Fruit fly (Drosophila melanogaster): ENCODE measurements around the gene Culd.

Culd gene

DNA sequence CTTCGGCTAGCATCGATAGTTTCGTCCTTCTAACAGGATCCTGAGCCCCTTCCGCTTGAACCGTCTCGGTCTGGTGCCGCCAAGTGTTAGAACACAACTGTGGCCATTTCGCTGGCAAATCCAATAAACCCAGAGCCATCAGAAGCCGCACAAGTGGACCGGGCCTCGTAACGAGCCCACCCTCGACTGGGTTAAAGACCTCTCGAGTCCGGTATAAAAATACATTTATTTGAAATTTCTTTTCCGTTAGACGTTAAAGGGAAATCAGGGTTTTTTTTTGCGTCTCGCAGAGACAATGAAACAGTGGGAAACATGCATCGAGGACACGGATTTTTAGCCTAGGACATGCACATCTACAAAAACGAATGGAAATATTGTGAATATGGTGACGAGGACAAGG, at the start of gene Culd:
Gene Culd, minus strand, starts transcription at position 101 of the 400 bp plus-strand sequence.
- TF ChIP-seq CTCF (optimal IDR thresholded peaks at IDR 0.05): no peak
- no peak for TF ChIP-seq CG8478 (optimal IDR thresholded peaks at IDR 0.05)

DNA sequence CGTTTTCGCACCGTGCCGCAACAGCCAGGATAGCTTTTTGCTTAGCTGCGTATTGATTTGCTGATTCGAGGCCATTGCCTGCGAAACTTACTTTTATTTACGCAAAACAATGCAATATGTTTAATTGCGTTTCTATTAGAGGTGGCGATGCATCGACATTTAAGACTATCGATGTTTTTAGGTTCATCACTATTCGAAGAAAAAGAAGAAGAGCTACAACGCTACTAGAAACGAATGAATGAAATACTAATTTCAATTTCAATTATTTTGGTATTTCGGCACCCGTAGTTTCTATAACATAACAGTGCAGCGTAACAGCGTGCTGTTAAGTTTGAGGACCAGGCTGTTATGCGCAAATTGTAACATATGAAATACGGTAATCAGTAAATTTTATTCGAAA, 49.0 kb upstream of the Culd start, which contains the start of the genes Tpt, mkg-p and CG13667:
Gene Tpt, minus strand, starts transcription at position 155 of the 400 bp plus-strand sequence.
Gene mkg-p, minus strand, starts transcription at position 155 of the 400 bp plus-strand sequence.
Gene CG13667, plus strand, starts transcription at position 332 of the 400 bp plus-strand sequence.
- TF ChIP-seq CTCF (optimal IDR thresholded peaks at IDR 0.05): peak in 1 of 2 experiments; percentile 37
- no peak for TF ChIP-seq CG8478 (optimal IDR thresholded peaks at IDR 0.05)

- TF ChIP-seq CG8478 (optimal IDR thresholded peaks at IDR 0.05) (no peak), CTCF (optimal IDR thresholded peaks at IDR 0.05) (no peak)
Measured at dm6 chr3L:8398763-8399445, 42.8 kb upstream of the Culd start.

- no peak for TF ChIP-seq CTCF (optimal IDR thresholded peaks at IDR 0.05)
- no peak for TF ChIP-seq CG8478 (optimal IDR thresholded peaks at IDR 0.05)
Measured at dm6 chr3L:8396187-8396586, 40.1 kb upstream of the Culd start.

DNA sequence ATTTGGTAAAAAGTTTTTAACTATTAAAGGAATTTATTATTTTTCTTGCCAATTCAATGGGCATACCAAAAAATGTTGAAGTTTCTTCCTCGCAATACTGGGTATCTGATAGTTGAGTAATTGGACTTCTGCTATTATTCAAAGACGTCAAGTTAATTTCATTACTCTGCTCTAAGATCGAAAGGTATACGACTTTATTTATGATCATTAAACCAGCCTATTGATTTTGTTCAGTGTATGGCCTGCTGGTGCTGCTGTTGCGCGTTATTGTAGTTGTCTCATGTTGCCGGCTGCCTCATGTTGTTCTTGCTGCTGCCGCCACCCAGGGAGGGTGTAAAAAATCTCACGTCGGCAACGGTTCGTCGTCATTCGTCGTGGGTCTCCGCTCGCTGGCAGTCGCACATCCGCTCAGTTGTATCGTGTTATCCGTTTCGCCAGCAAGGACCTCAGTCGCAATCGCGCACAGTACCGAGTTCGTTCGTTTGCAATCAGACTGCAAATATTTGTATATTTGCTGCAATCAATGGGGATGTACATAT, 39.6 kb upstream of the Culd start, which contains the start of gene CG7120:
Gene CG7120, plus strand, starts transcription at position 371 of the 539 bp plus-strand sequence.
- TF ChIP-seq CG8478 (optimal IDR thresholded peaks at IDR 0.05) (no peak), CTCF (optimal IDR thresholded peaks at IDR 0.05) (no peak)

DNA sequence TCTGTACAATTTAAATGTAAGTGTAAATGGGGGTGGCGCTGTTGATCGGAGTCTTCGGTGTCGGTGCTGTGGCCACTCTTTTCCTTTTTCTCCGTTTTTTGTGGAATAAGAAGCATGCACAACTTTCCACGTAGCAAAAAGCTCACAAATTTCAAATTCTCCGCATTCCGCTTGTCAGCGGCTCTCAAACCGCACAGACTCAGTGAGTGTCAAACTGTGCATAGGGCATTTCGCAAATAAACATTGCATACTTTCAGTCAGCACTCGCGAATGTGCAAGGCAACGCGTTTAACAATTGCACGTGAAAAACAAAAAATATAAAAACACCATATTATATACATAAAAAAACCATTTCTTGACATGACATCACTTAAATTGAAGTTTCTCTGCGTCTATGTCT, 38.8 kb upstream of the Culd start:
- TF ChIP-seq CG8478 (optimal IDR thresholded peaks at IDR 0.05) (no peak), CTCF (optimal IDR thresholded peaks at IDR 0.05) (peak in 1 of 2 experiments; percentile 64)

DNA sequence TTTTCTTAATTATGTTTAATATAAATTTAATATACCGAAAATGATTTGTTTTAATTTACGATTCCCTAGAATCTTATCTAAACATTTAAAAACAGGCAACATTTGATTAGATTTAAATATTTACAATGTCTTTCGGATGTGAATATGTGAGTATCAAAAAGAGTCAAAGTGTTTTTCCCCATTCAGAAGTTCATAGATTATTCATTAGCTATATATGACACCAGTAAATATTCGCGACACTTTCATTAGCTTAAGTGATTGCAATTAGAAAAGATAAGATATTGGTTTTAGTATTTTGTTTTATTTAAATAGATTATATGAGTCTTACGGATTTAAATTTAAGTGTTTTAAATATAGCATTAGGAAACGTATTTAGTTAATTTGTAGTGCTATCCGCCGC, 38.0 kb upstream of the Culd start:
- TF ChIP-seq CTCF (optimal IDR thresholded peaks at IDR 0.05) (no peak), CG8478 (optimal IDR thresholded peaks at IDR 0.05) (no peak)

dm6 chr3L:8393549-8393948, 37.5 kb upstream of the Culd start, which contains the start of gene Jon66Cii:
Jon66Cii (minus strand) TSS chr3L:8393649.
- TF ChIP-seq CTCF (optimal IDR thresholded peaks at IDR 0.05) (no peak), CG8478 (optimal IDR thresholded peaks at IDR 0.05) (no peak)

DNA sequence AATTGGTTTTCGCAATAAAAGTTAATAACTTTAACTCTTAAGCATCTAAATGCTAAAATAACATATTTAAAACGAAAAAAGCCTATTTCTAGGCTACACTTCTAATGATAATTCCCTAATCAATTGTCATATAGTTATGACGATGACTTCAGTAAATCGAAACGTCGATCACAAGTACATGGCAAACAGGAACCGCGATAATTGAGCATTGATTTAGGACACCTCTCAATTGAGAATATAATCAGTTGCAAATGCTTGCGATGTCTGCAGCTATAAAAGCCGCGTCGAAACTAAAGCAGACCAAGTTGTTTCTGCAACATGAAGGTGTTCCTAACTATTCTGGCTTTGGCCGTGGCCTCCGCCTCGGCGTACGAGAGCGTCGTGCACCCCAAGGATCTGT, 35.1 kb upstream of the Culd start, which contains the start of gene Jon66Ci:
Gene Jon66Ci, plus strand, starts transcription at position 301 of the 400 bp plus-strand sequence.
- TF ChIP-seq CTCF (optimal IDR thresholded peaks at IDR 0.05) (no peak), CG8478 (optimal IDR thresholded peaks at IDR 0.05) (no peak)

dm6 chr3L:8385055-8385454, 29.0 kb upstream of the Culd start:
- no peak for TF ChIP-seq CTCF (optimal IDR thresholded peaks at IDR 0.05)
- no peak for TF ChIP-seq CG8478 (optimal IDR thresholded peaks at IDR 0.05)

dm6 chr3L:8383968-8384367, 27.9 kb upstream of the Culd start:
- no peak for TF ChIP-seq CG8478 (optimal IDR thresholded peaks at IDR 0.05)
- TF ChIP-seq CTCF (optimal IDR thresholded peaks at IDR 0.05): no peak

- no peak for TF ChIP-seq CTCF (optimal IDR thresholded peaks at IDR 0.05)
- no peak for TF ChIP-seq CG8478 (optimal IDR thresholded peaks at IDR 0.05)
Measured at dm6 chr3L:8379161-8379560, 23.1 kb upstream of the Culd start.

- no peak for TF ChIP-seq CG8478 (optimal IDR thresholded peaks at IDR 0.05)
- no peak for TF ChIP-seq CTCF (optimal IDR thresholded peaks at IDR 0.05)
Measured at dm6 chr3L:8374107-8374506, 18.0 kb upstream of the Culd start.

dm6 chr3L:8372035-8372434, 15.9 kb upstream of the Culd start, which contains the start of gene ImpE1:
ImpE1 (plus strand) TSS chr3L:8372405.
- TF ChIP-seq CTCF (optimal IDR thresholded peaks at IDR 0.05): no peak
- TF ChIP-seq CG8478 (optimal IDR thresholded peaks at IDR 0.05): no peak

DNA sequence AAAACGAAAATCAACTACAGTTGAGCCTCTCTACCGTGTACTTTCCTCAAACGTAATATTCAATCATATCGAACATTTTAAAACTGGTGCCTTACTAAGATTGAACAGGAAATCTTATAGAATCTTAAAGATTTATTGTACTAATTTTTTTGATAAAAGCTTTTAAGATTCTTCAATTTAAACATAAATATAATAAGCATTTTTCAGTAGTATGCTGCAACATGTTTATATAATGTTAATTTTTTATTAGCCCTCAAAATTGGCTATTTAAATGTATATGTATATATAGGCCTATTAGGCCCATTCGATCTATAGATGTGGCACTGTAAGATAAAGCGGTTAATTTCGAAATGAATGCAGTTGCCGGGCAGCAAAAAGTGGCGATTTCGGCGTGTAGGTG, 15.4 kb upstream of the Culd start:
- TF ChIP-seq CTCF (optimal IDR thresholded peaks at IDR 0.05) (no peak), CG8478 (optimal IDR thresholded peaks at IDR 0.05) (no peak)

- no peak for TF ChIP-seq CG8478 (optimal IDR thresholded peaks at IDR 0.05)
- TF ChIP-seq CTCF (optimal IDR thresholded peaks at IDR 0.05): no peak
Measured at dm6 chr3L:8370922-8371321, 14.8 kb upstream of the Culd start.
